Fruit fly (Drosophila melanogaster) Kc167 (cell line): ENCODE measurements around the gene CG7914.

ENCODE experiments used
- Myc ChIP-seq: fragments of >200 bp; optimal IDR thresholded peaks from 2 replicates; lab custom pipeline; 2017; ENCODE audit warnings: missing external identifiers
- Sin3A ChIP-seq: fragments of >200 bp; optimal IDR thresholded peaks from 2 replicates; lab custom pipeline; 2018; ENCODE audit warnings: missing external identifiers
- h ChIP-seq: fragments of >200 bp; optimal IDR thresholded peaks from 3 replicates; lab custom pipeline; 2018; ENCODE audit warnings: missing external identifiers
- insv ChIP-seq: fragments of >200 bp; optimal IDR thresholded peaks from 3 replicates; lab custom pipeline; 2018; ENCODE audit warnings: missing external identifiers
- psq ChIP-seq: fragments of >200 bp; optimal IDR thresholded peaks from 2 replicates; lab custom pipeline; 2017; ENCODE audit warnings: missing external identifiers
- ttk ChIP-seq: sonication (Bioruptor generic); optimal IDR thresholded peaks from 2 replicates; lab custom pipeline; 2017; ENCODE audit warnings: missing external identifiers

Gene CG7914

dm6 chrX:19160635-19161407, 32.4 kb downstream of the CG7914 start:
- TF ChIP-seq Myc (lab: Kevin White, UChicago): no peak
- no peak for TF ChIP-seq insv (lab: Kevin White, UChicago)
- TF ChIP-seq psq (lab: Kevin White, UChicago): no peak
- no peak for TF ChIP-seq h (lab: Kevin White, UChicago)
- TF ChIP-seq Sin3A (lab: Kevin White, UChicago): no peak

- no peak for TF ChIP-seq ttk (lab: Kevin White, UChicago)
- no peak for TF ChIP-seq insv (lab: Kevin White, UChicago)
- no peak for TF ChIP-seq Sin3A (lab: Kevin White, UChicago)
- no peak for TF ChIP-seq h (lab: Kevin White, UChicago)
These were observed 33.3 kb downstream of the CG7914 start for dm6 chrX:19159942-19160341.

dm6 chrX:19158519-19159289, 34.5 kb downstream of the CG7914 start:
- TF ChIP-seq insv (lab: Kevin White, UChicago) (no peak), Sin3A (lab: Kevin White, UChicago) (no peak), h (lab: Kevin White, UChicago) (no peak), psq (lab: Kevin White, UChicago) (no peak), Myc (lab: Kevin White, UChicago) (no peak), ttk (lab: Kevin White, UChicago) (no peak)

dm6 chrX:19157471-19157870, 35.8 kb downstream of the CG7914 start:
- no peak for TF ChIP-seq ttk (lab: Kevin White, UChicago)
- no peak for TF ChIP-seq h (lab: Kevin White, UChicago)
- TF ChIP-seq Myc (lab: Kevin White, UChicago): no peak
- no peak for TF ChIP-seq insv (lab: Kevin White, UChicago)
- TF ChIP-seq Sin3A (lab: Kevin White, UChicago): no peak
- TF ChIP-seq psq (lab: Kevin White, UChicago): no peak

- no peak for TF ChIP-seq insv (lab: Kevin White, UChicago)
- no peak for TF ChIP-seq Myc (lab: Kevin White, UChicago)
- no peak for TF ChIP-seq Sin3A (lab: Kevin White, UChicago)
- TF ChIP-seq psq (lab: Kevin White, UChicago): no peak
- TF ChIP-seq ttk (lab: Kevin White, UChicago): no peak
- TF ChIP-seq h (lab: Kevin White, UChicago): no peak
These were observed 37.3 kb downstream of the CG7914 start for dm6 chrX:19155922-19156437.

dm6 chrX:19154998-19155397, 38.2 kb downstream of the CG7914 start:
- TF ChIP-seq Myc (lab: Kevin White, UChicago) (no peak), ttk (lab: Kevin White, UChicago) (no peak), insv (lab: Kevin White, UChicago) (no peak), h (lab: Kevin White, UChicago) (no peak), psq (lab: Kevin White, UChicago) (no peak), Sin3A (lab: Kevin White, UChicago) (no peak)

dm6 chrX:19154249-19154648, 39.0 kb downstream of the CG7914 start:
- TF ChIP-seq ttk (lab: Kevin White, UChicago) (no peak), psq (lab: Kevin White, UChicago) (no peak), Myc (lab: Kevin White, UChicago) (no peak), h (lab: Kevin White, UChicago) (no peak), Sin3A (lab: Kevin White, UChicago) (no peak), insv (lab: Kevin White, UChicago) (no peak)

dm6 chrX:19153288-19154130, 39.7 kb downstream of the CG7914 start:
- TF ChIP-seq Myc (lab: Kevin White, UChicago) (no peak), ttk (lab: Kevin White, UChicago) (no peak), psq (lab: Kevin White, UChicago) (no peak), h (lab: Kevin White, UChicago) (no peak), Sin3A (lab: Kevin White, UChicago) (no peak), insv (lab: Kevin White, UChicago) (no peak)

dm6 chrX:19152570-19153287, 40.5 kb downstream of the CG7914 start:
- TF ChIP-seq psq (lab: Kevin White, UChicago): no peak
- no peak for TF ChIP-seq insv (lab: Kevin White, UChicago)
- no peak for TF ChIP-seq ttk (lab: Kevin White, UChicago)
- TF ChIP-seq Sin3A (lab: Kevin White, UChicago): no peak
- TF ChIP-seq Myc (lab: Kevin White, UChicago): no peak
- TF ChIP-seq h (lab: Kevin White, UChicago): no peak

dm6 chrX:19149511-19149876, 43.8 kb downstream of the CG7914 start:
- TF ChIP-seq h (lab: Kevin White, UChicago): no peak
